Fruit fly (Drosophila melanogaster): ENCODE data around the gene CG13810.

The CG13810 gene

dm6 chr3L:2162019-2162418, 23.7 kb upstream of the CG13810 start:
- no peak for TF ChIP-seq Myc (optimal IDR thresholded peaks at IDR 0.05)
- TF ChIP-seq Sin3A (optimal IDR thresholded peaks at IDR 0.05), result no peak
- no peak for TF ChIP-seq insv (optimal IDR thresholded peaks at IDR 0.05)
- TF ChIP-seq h (optimal IDR thresholded peaks at IDR 0.05), result no peak
- TF ChIP-seq psq (optimal IDR thresholded peaks at IDR 0.05), result no peak
- TF ChIP-seq ttk (optimal IDR thresholded peaks at IDR 0.05), result no peak

- TF ChIP-seq ttk (optimal IDR thresholded peaks at IDR 0.05), result no peak
- TF ChIP-seq Sin3A (optimal IDR thresholded peaks at IDR 0.05), result no peak
- TF ChIP-seq Myc (optimal IDR thresholded peaks at IDR 0.05), result no peak
- TF ChIP-seq h (optimal IDR thresholded peaks at IDR 0.05), result no peak
- TF ChIP-seq psq (optimal IDR thresholded peaks at IDR 0.05), result no peak
- TF ChIP-seq insv (optimal IDR thresholded peaks at IDR 0.05), result no peak
Measured at dm6 chr3L:2162623-2163022, 23.1 kb upstream of the CG13810 start.

DNA sequence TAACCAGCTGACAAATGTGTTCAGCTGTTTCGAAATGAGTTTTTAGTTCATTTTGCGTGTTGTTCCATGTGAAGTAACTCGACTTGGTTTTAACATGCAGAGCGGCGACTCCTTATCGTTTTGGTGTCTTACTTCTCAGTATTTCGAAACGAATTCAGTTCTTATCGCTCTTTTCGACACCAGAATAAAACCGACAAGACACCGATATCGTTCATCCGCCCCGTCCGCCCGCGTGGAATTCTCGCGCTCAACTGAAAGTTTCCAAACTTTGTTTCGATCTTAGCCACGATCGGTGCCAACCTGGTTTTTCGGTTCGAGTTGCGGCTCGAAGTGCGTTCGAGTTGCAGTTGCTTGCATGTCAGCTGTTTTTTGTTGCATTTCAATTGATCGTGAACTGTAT, 22.1 kb upstream of the CG13810 start, which contains the start of gene CG15822:
TSS of gene CG15822 (minus strand) at position 256 of the 400 bp plus-strand sequence.
- TF ChIP-seq psq (optimal IDR thresholded peaks at IDR 0.05) (no peak), h (optimal IDR thresholded peaks at IDR 0.05) (no peak), Sin3A (optimal IDR thresholded peaks at IDR 0.05) (no peak), Myc (optimal IDR thresholded peaks at IDR 0.05) (no peak), ttk (optimal IDR thresholded peaks at IDR 0.05) (no peak), insv (optimal IDR thresholded peaks at IDR 0.05) (no peak)

dm6 chr3L:2164031-2164537, 21.6 kb upstream of the CG13810 start:
- TF ChIP-seq psq (optimal IDR thresholded peaks at IDR 0.05) (no peak), Myc (optimal IDR thresholded peaks at IDR 0.05) (no peak), ttk (optimal IDR thresholded peaks at IDR 0.05) (no peak), insv (optimal IDR thresholded peaks at IDR 0.05) (no peak), Sin3A (optimal IDR thresholded peaks at IDR 0.05) (no peak), h (optimal IDR thresholded peaks at IDR 0.05) (no peak)

DNA sequence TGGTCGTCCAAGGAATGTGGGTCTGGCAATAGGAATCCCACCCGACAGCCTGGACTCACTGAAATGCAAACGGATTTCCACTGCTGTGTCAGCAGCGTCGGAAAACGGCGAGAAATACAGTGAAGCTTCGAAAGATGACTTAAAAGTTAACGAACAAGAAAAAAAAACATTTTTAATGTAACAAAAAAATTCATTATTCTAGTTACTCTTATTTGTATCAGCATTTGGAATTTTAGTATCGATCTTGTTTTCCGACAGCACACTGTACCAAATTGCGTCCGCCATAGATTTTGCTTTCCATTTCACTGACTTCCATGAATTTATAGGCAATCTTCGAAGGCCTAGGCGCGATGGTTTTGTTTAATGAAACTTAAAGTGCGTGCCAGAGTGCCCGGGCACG, 20.9 kb upstream of the CG13810 start:
- TF ChIP-seq insv (optimal IDR thresholded peaks at IDR 0.05) (no peak), ttk (optimal IDR thresholded peaks at IDR 0.05) (no peak), Sin3A (optimal IDR thresholded peaks at IDR 0.05) (no peak), Myc (optimal IDR thresholded peaks at IDR 0.05) (no peak), h (optimal IDR thresholded peaks at IDR 0.05) (no peak), psq (optimal IDR thresholded peaks at IDR 0.05) (no peak)

dm6 chr3L:2166776-2167175, 19.0 kb upstream of the CG13810 start:
- no peak for TF ChIP-seq psq (optimal IDR thresholded peaks at IDR 0.05)
- TF ChIP-seq Myc (optimal IDR thresholded peaks at IDR 0.05), result no peak
- TF ChIP-seq h (optimal IDR thresholded peaks at IDR 0.05), result no peak
- TF ChIP-seq Sin3A (optimal IDR thresholded peaks at IDR 0.05), result no peak
- no peak for TF ChIP-seq ttk (optimal IDR thresholded peaks at IDR 0.05)
- no peak for TF ChIP-seq insv (optimal IDR thresholded peaks at IDR 0.05)

DNA sequence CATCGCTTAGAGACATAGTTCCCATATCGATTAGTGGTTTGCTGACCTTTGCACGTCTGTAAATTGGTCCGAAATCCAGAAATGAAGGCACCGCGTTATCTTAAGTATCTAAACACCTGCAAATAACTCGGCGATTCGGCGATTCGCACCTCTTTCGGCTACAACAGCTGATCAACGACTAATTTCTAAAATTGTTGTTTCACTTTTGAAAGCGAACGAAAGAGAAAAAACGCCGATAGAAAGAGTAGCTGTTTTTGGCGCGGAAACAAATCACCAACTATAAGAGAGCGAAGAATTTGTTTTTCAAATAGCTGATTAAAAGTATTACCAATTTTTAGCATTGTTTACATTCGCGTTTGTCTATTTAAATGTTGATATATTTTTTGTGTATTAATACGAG, 16.8 kb upstream of the CG13810 start, which contains the start of gene CG15879:
TSS of gene CG15879 (minus strand) at position 155 of the 400 bp plus-strand sequence.
- TF ChIP-seq ttk (optimal IDR thresholded peaks at IDR 0.05) (no peak), Sin3A (optimal IDR thresholded peaks at IDR 0.05) (no peak), h (optimal IDR thresholded peaks at IDR 0.05) (no peak), Myc (optimal IDR thresholded peaks at IDR 0.05) (no peak), insv (optimal IDR thresholded peaks at IDR 0.05) (no peak), psq (optimal IDR thresholded peaks at IDR 0.05) (no peak)

DNA sequence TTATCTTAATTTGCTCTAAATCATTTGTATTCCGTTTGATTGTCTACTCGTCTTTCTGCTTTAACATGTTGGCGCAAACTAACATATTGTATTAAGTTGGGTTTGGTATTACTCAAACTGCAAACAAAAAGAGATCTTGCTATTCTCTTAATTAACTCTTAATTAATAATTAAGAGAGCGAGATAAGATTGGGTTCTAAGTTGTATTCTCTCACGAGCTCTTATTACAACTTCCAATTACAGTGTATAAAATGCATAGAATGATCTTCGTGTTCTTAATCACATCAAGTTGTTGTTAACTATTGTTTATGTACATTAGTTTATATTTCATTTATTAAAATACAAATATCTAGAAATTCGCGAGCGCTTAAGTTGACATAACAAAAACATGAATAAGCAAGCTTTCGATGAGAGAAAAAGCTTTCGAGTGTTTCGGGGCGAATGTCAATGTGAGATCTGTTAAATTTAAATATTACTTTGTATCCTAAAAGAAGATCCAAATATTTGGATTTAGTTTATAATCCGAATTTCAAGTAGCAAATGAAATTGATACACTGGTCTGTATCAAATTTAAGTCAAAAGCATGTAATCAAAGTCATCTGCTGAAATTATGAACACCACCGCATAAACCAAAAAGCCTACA, 14.7 kb upstream of the CG13810 start, which contains the start of gene CG5704:
TSS of gene CG5704 (minus strand) at position 87 of the 642 bp plus-strand sequence.
- TF ChIP-seq Myc (optimal IDR thresholded peaks at IDR 0.05) (no peak), psq (optimal IDR thresholded peaks at IDR 0.05) (no peak), insv (optimal IDR thresholded peaks at IDR 0.05) (no peak), ttk (optimal IDR thresholded peaks at IDR 0.05) (no peak), Sin3A (optimal IDR thresholded peaks at IDR 0.05) (no peak), h (optimal IDR thresholded peaks at IDR 0.05) (no peak)

DNA sequence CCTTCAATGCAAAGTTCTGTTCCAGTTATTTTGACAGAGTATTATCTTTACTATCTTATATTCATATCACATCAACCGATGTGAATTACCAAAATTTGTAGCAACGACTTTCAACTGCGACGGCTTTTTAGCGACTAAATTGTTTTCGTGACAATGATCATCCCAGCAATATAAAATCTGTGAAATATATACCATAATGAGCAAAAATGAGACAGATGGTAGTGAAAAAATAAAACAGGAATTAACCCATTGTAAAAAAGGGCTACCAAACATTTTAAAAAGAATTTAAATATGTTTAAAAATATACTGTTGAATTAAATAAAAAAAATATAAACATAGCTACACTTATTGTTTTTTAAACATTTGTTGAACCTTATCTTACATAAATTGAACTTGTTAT, 11.5 kb upstream of the CG13810 start, which contains the start of gene CG15820:
TSS of gene CG15820 (minus strand) at position 101 of the 400 bp plus-strand sequence.
- TF ChIP-seq insv (optimal IDR thresholded peaks at IDR 0.05), result no peak
- TF ChIP-seq ttk (optimal IDR thresholded peaks at IDR 0.05), result no peak
- no peak for TF ChIP-seq Sin3A (optimal IDR thresholded peaks at IDR 0.05)
- no peak for TF ChIP-seq psq (optimal IDR thresholded peaks at IDR 0.05)
- no peak for TF ChIP-seq h (optimal IDR thresholded peaks at IDR 0.05)
- no peak for TF ChIP-seq Myc (optimal IDR thresholded peaks at IDR 0.05)

DNA sequence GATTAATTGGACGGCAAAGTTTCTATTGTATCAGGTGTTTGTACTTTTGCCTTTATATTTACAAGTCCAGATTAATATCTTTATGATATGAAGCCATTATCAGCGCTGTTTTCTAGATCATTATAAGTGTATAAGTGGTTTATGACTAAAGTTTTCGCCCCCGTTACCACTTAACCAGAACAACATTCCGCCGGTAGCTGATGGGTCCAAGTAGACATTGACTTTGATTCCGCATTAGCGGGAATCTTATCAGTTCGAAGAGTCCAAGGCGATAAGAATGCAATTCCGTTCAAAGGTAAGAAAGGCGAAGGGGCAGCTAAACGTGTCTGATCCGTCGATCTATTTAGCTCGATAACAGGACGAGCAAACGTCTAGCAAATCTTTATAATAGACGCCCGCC, 5.8 kb downstream of the CG13810 start:
- TF ChIP-seq Sin3A (optimal IDR thresholded peaks at IDR 0.05), result no peak
- TF ChIP-seq Myc (optimal IDR thresholded peaks at IDR 0.05), result no peak
- TF ChIP-seq h (optimal IDR thresholded peaks at IDR 0.05), result no peak
- TF ChIP-seq ttk (optimal IDR thresholded peaks at IDR 0.05), result no peak
- TF ChIP-seq insv (optimal IDR thresholded peaks at IDR 0.05), result no peak
- no peak for TF ChIP-seq psq (optimal IDR thresholded peaks at IDR 0.05)

DNA sequence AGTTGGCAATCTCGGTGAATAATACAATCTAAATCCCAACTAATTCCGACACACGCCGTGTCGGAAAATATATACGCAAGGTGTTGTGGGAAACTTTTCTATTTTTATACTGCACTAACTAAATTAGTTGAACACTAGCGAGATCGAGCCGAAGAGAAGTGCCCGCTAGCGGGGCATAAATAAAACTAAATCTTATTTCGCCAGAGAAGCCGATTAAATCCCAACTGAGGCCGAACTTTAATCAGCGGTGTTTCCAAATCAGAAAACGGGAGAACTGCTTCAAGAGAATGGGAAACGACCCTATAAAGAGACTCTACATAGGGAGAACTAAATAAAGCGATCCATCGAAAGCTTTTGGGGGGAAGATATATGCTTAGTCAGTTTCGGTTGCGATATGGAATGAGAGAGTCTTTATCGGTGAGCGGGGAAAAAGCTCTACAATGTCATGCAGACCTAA, 6.3 kb downstream of the CG13810 start, which contains the start of gene CG5707:
TSS of gene CG5707 (minus strand) at position 228 of the 457 bp plus-strand sequence.
- TF ChIP-seq ttk (optimal IDR thresholded peaks at IDR 0.05), result no peak
- TF ChIP-seq h (optimal IDR thresholded peaks at IDR 0.05), result no peak
- no peak for TF ChIP-seq insv (optimal IDR thresholded peaks at IDR 0.05)

DNA sequence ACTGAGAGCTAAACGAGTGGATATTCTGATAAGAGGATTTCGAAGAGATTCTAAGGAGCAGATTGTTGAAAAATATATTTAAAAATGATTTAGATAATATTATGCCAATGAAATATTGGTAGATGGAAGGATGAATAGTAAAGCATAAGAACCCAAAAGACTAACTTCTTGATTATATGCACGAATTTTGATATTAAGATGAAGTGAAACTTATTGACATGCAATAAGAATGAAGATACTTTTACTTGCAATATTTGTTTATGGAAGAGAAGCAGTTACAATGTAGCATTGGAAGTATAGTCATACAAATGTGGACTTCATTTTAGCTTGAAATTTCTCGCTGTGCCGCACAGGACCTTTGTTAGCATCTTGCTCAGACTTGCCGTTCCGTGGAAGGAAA, 11.0 kb downstream of the CG13810 start, which contains the start of gene CG8960:
TSS of gene CG8960 (plus strand) at position 301 of the 400 bp plus-strand sequence.
- TF ChIP-seq Myc (optimal IDR thresholded peaks at IDR 0.05), result no peak
- TF ChIP-seq ttk (optimal IDR thresholded peaks at IDR 0.05), result no peak
- no peak for TF ChIP-seq Sin3A (optimal IDR thresholded peaks at IDR 0.05)
- no peak for TF ChIP-seq insv (optimal IDR thresholded peaks at IDR 0.05)
- TF ChIP-seq h (optimal IDR thresholded peaks at IDR 0.05), result no peak
- no peak for TF ChIP-seq psq (optimal IDR thresholded peaks at IDR 0.05)

Data from Kc167 (cell line).